Worm (Caenorhabditis elegans) whole organism, L4 larva: ENCODE data around the gene sel-1.

Experiments used
- F49E8.2 ChIP-seq: sonication (generic microtip); optimal IDR thresholded peaks from 2 replicates; lab custom pipeline; 2016; ENCODE audit warnings: missing compliant biosample characterization, mild to moderate bottlenecking, missing genetic modification characterization, borderline replicate concordance
- R02D3.7 ChIP-seq: fragments of 150-350 bp; sonication (generic microtip); optimal IDR thresholded peaks from 3 replicates; lab custom pipeline; 2014; ENCODE audit warnings: missing biosample characterization, missing genetic modification characterization
- T20F7.1 ChIP-seq: fragments of 200-800 bp; sonication (Bioruptor generic); optimal IDR thresholded peaks from 2 replicates; lab custom pipeline; 2018; ENCODE audit warnings: mild to moderate bottlenecking, missing genetic modification characterization, missing compliant biosample characterization
- T26A8.4 ChIP-seq: fragments of 200-800 bp; sonication (Bioruptor generic); IDR thresholded peaks from 2 replicates; pipeline ENCODE4 v1.3.6; 2022; ENCODE audit warnings: missing genetic modification characterization, missing compliant biosample characterization
- Y48G9A.11 ChIP-seq: fragments of 200-800 bp; sonication (Bioruptor generic); IDR thresholded peaks from 2 replicates; pipeline ENCODE4 v1.3.6; 2022; ENCODE audit warnings: missing genetic modification reagents, missing genetic modification characterization, missing compliant biosample characterization
- Y5F2A.4 ChIP-seq: fragments of 200-800 bp; sonication (Bioruptor generic); optimal IDR thresholded peaks from 2 replicates; lab custom pipeline; 2018; ENCODE audit warnings: mild to moderate bottlenecking, missing genetic modification characterization, missing compliant biosample characterization
- ZK337.2 ChIP-seq: fragments of 200-800 bp; sonication (Bioruptor generic); IDR thresholded peaks from 2 replicates; pipeline ENCODE4 v1.3.6; 2022; ENCODE audit warnings: missing genetic modification reagents, missing genetic modification characterization, missing compliant biosample characterization
- ceh-20 ChIP-seq: fragments of 200-800 bp; sonication (Bioruptor generic); IDR thresholded peaks from 2 replicates; pipeline ENCODE4 v1.3.6; 2022; ENCODE audit warnings: missing genetic modification reagents, missing genetic modification characterization, missing compliant biosample characterization
- ceh-32 ChIP-seq: sonication (generic microtip); optimal IDR thresholded peaks from 2 replicates; lab custom pipeline; 2016; ENCODE audit warnings: mild to moderate bottlenecking, missing genetic modification characterization, missing compliant biosample characterization; ENCODE audit not compliant: poor library complexity
- cey-2 ChIP-seq: sonication (generic microtip); optimal IDR thresholded peaks from 3 replicates; lab custom pipeline; 2017; ENCODE audit warnings: missing genetic modification characterization, mild to moderate bottlenecking, missing compliant biosample characterization, antibody characterized with exemption, borderline replicate concordance; ENCODE audit not compliant: insufficient read depth
- ctbp-1 ChIP-seq: fragments of 200-800 bp; sonication (Bioruptor generic); IDR thresholded peaks from 2 replicates; pipeline ENCODE4 v1.3.6; 2022; ENCODE audit warnings: missing genetic modification reagents, missing genetic modification characterization, missing compliant biosample characterization
- daf-12 ChIP-seq: fragments of 150-350 bp; optimal IDR thresholded peaks from 2 replicates; lab custom pipeline; 2014; ENCODE audit warnings: missing biosample characterization, missing genetic modification reagents, missing genetic modification characterization
- daf-8 ChIP-seq: fragments of 200-800 bp; sonication (Bioruptor generic); IDR thresholded peaks from 2 replicates; pipeline ENCODE4 v1.3.6; 2022; ENCODE audit warnings: missing genetic modification characterization, missing compliant biosample characterization
- dmd-6 ChIP-seq: fragments of 200-800 bp; sonication (Bioruptor generic); IDR thresholded peaks from 2 replicates; pipeline ENCODE4 v1.3.6; 2022; ENCODE audit warnings: missing genetic modification reagents, missing genetic modification characterization, missing compliant biosample characterization
- dmd-8 ChIP-seq: fragments of 200-800 bp; sonication (Bioruptor generic); IDR thresholded peaks from 2 replicates; pipeline ENCODE4 v1.3.6; 2022; ENCODE audit warnings: missing genetic modification characterization, missing compliant biosample characterization
- dmd-9 ChIP-seq: fragments of 200-800 bp; sonication (Bioruptor generic); IDR thresholded peaks from 2 replicates; pipeline ENCODE4 v1.3.6; 2022; ENCODE audit warnings: missing genetic modification reagents, missing genetic modification characterization, missing compliant biosample characterization
- dpl-1 ChIP-seq: fragments of 150-350 bp; optimal IDR thresholded peaks from 2 replicates; lab custom pipeline; 2014; ENCODE audit warnings: missing biosample characterization, missing genetic modification reagents, missing genetic modification characterization
- duxl-1 ChIP-seq: sonication (generic microtip); optimal IDR thresholded peaks from 2 replicates; lab custom pipeline; 2016; ENCODE audit warnings: mild to moderate bottlenecking, missing genetic modification characterization, moderate library complexity, missing compliant biosample characterization; ENCODE audit not compliant: poor library complexity
- egl-43 ChIP-seq: fragments of 200-800 bp; sonication (Bioruptor generic); IDR thresholded peaks from 2 replicates; pipeline ENCODE4 v1.3.6; 2022; ENCODE audit warnings: missing genetic modification reagents, missing genetic modification characterization, missing compliant biosample characterization
- gei-8 ChIP-seq: fragments of 200-800 bp; sonication (Bioruptor generic); optimal IDR thresholded peaks from 2 replicates; lab custom pipeline; 2018; ENCODE audit warnings: mild to moderate bottlenecking, missing genetic modification characterization, missing compliant biosample characterization
- hlh-11 ChIP-seq: fragments of 200-800 bp; sonication (Bioruptor generic); optimal IDR thresholded peaks from 2 replicates; lab custom pipeline; 2018; ENCODE audit warnings: mild to moderate bottlenecking, missing genetic modification characterization, missing compliant biosample characterization
- lim-7 ChIP-seq: fragments of 200-800 bp; sonication (Bioruptor generic); IDR thresholded peaks from 2 replicates; pipeline ENCODE4 v1.3.6; 2022; ENCODE audit warnings: missing genetic modification characterization, missing compliant biosample characterization
- lin-1 ChIP-seq: fragments of 200-800 bp; sonication (Bioruptor generic); IDR thresholded peaks from 2 replicates; pipeline ENCODE4 v1.3.6; 2022; ENCODE audit warnings: missing genetic modification reagents, missing genetic modification characterization, missing compliant biosample characterization
- lin-38 ChIP-seq: fragments of 200-800 bp; sonication (Bioruptor generic); IDR thresholded peaks from 2 replicates; pipeline ENCODE4 v1.3.6; 2022; ENCODE audit warnings: missing genetic modification reagents, missing genetic modification characterization, missing compliant biosample characterization
- lin-39 ChIP-seq: fragments of 150-350 bp; optimal IDR thresholded peaks from 2 replicates; lab custom pipeline; 2014; ENCODE audit warnings: missing biosample characterization, missing genetic modification reagents, missing genetic modification characterization
- lsy-2 ChIP-seq, 2 experiments: fragments of 150-350 bp in 1 of 2; sonication (generic microtip) in 1 of 2; optimal IDR thresholded peaks; 2 replicates each; lab custom pipeline; 2014 to 2017; ENCODE audit warnings: missing biosample characterization in 2 of 2, missing genetic modification characterization in 2 of 2
- madf-9 ChIP-seq: fragments of 200-800 bp; sonication (Bioruptor generic); conservative IDR thresholded peaks from 2 replicates; pipeline ENCODE4 v1.3.6; 2022; ENCODE audit warnings: missing genetic modification reagents, missing genetic modification characterization, missing compliant biosample characterization
- mdt-29 ChIP-seq: fragments of 200-800 bp; sonication (Bioruptor generic); IDR thresholded peaks from 2 replicates; pipeline ENCODE4 v1.3.6; 2022; ENCODE audit warnings: missing genetic modification reagents, missing genetic modification characterization, missing compliant biosample characterization
- mes-2 ChIP-seq: sonication (generic microtip); optimal IDR thresholded peaks from 2 replicates; lab custom pipeline; 2016; ENCODE audit warnings: missing genotype, mild to moderate bottlenecking, missing genetic modification characterization, missing compliant biosample characterization; ENCODE audit not compliant: poor library complexity, severe bottlenecking
- mxl-2 ChIP-seq: fragments of 200-800 bp; sonication (Bioruptor generic); conservative IDR thresholded peaks from 2 replicates; pipeline ENCODE4 v1.3.6; 2022; ENCODE audit warnings: missing genetic modification reagents, missing genetic modification characterization, missing compliant biosample characterization
- mxl-3 ChIP-seq: fragments of 200-800 bp; sonication (Bioruptor generic); optimal IDR thresholded peaks from 2 replicates; lab custom pipeline; 2018; ENCODE audit warnings: mild to moderate bottlenecking, missing genetic modification characterization, missing compliant biosample characterization
- nhr-10 ChIP-seq: fragments of 150-350 bp; optimal IDR thresholded peaks from 2 replicates; lab custom pipeline; 2014; ENCODE audit warnings: missing biosample characterization, missing genetic modification characterization
- nhr-237 ChIP-seq: sonication (generic microtip); optimal IDR thresholded peaks from 2 replicates; lab custom pipeline; 2017; ENCODE audit warnings: missing biosample characterization, missing genetic modification characterization
- nhr-28 ChIP-seq: fragments of 150-350 bp; optimal IDR thresholded peaks from 2 replicates; lab custom pipeline; 2014; ENCODE audit warnings: missing biosample characterization, missing genetic modification characterization
- nhr-42 ChIP-seq: fragments of 200-800 bp; sonication (Bioruptor generic); IDR thresholded peaks from 2 replicates; pipeline ENCODE4 v1.3.6; 2022; ENCODE audit warnings: missing genetic modification characterization, missing compliant biosample characterization
- nhr-6 ChIP-seq: fragments of 150-350 bp; optimal IDR thresholded peaks from 2 replicates; lab custom pipeline; 2014; ENCODE audit warnings: missing biosample characterization, missing genetic modification characterization
- nhr-77 ChIP-seq: fragments of 150-350 bp; optimal IDR thresholded peaks from 2 replicates; lab custom pipeline; 2014; ENCODE audit warnings: missing biosample characterization, missing genetic modification characterization
- pha-4 ChIP-seq, 2 experiments: fragments of 150-350 bp in 1 of 2; fragments of 200-800 bp in 1 of 2; sonication (Bioruptor generic) in 1 of 2; IDR thresholded peaks in 1 of 2; optimal IDR thresholded peaks in 1 of 2; 2 replicates each; pipeline versions ENCODE4 v1.3.6 to Lab custom; 2014 to 2022; ENCODE audit warnings: missing genetic modification characterization in 2 of 2, missing genetic modification reagents in 2 of 2, missing biosample characterization in 1 of 2, missing compliant biosample characterization in 1 of 2
- set-16 ChIP-seq: fragments of 200-800 bp; sonication (Bioruptor generic); IDR thresholded peaks from 2 replicates; pipeline ENCODE4 v1.3.6; 2022; ENCODE audit warnings: missing genetic modification reagents, missing genetic modification characterization, missing compliant biosample characterization
- skn-1 ChIP-seq: fragments of 150-350 bp; optimal IDR thresholded peaks from 2 replicates; lab custom pipeline; 2014; ENCODE audit warnings: missing biosample characterization, missing genetic modification characterization
- spr-1 ChIP-seq: sonication (generic microtip); optimal IDR thresholded peaks from 2 replicates; lab custom pipeline; 2016; ENCODE audit warnings: mild to moderate bottlenecking, missing genetic modification characterization, missing compliant biosample characterization
- tra-1 ChIP-seq: fragments of 200-800 bp; sonication (Bioruptor generic); IDR thresholded peaks from 2 replicates; pipeline ENCODE4 v1.3.6; 2022; ENCODE audit warnings: missing genetic modification reagents, missing genetic modification characterization, missing compliant biosample characterization
- unc-130 ChIP-seq: sonication (generic microtip); optimal IDR thresholded peaks from 2 replicates; lab custom pipeline; 2016; ENCODE audit warnings: missing genetic modification reagents, missing genetic modification characterization, missing compliant biosample characterization
- unc-62 ChIP-seq, 3 experiments: fragments of 150-350 bp in 1 of 3; sonication (generic microtip); optimal IDR thresholded peaks in 2 of 3; peaks in 1 of 3; 1 replicate in 1 of 3; 2 replicates in 2 of 3; lab custom pipeline; 2014 to 2017; ENCODE audit warnings: missing biosample characterization in 3 of 3, missing genetic modification characterization in 3 of 3, missing genetic modification reagents in 3 of 3, missing genotype in 1 of 3
- zag-1 ChIP-seq: fragments of 150-350 bp; optimal IDR thresholded peaks from 2 replicates; lab custom pipeline; 2014; ENCODE audit warnings: missing biosample characterization, missing genetic modification characterization
- zfp-3 ChIP-seq: fragments of 200-800 bp; sonication (Bioruptor generic); conservative IDR thresholded peaks from 2 replicates; pipeline ENCODE4 v1.3.6; 2022; ENCODE audit warnings: missing genetic modification reagents, missing genetic modification characterization, missing compliant biosample characterization

sel-1 gene

DNA sequence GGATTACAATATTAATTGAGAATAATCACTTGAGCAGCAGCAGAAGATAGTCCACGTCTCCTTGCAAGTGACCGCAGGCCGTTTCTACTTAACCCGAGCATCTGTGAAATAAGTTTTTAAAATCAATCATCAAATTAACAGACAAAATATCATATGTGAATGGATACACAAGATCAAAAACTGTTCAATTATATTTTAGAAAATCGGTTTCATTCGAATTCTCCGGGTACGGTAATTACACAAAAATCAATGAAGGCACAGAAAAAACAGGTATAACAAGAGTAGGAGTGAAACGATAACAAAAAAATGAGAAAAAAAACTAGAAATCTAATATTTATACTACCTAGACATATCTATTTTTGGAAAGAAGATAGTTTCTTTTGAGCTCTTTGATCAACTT lies 35.7 kb downstream of the sel-1 start, which contains the start of gene mma-1:
Gene mma-1, minus strand, starts transcription at position 101 of the 400 bp plus-strand sequence.
- TF ChIP-seq nhr-28 (no peak), nhr-237 (no peak), F49E8.2 (tag; lab: Kevin White, UChicago) (no peak), nhr-77 (tag; lab: Kevin White, UChicago) (no peak), nhr-10 (tag; lab: Kevin White, UChicago) (no peak), zag-1 (no peak), egl-43 (GFP tag; lab: Robert Waterston, UW) (no peak), Y48G9A.11 (GFP tag; lab: Robert Waterston, UW) (no peak), zfp-3 (GFP tag; lab: Robert Waterston, UW) (no peak), daf-8 (GFP tag; lab: Robert Waterston, UW) (no peak), spr-1 (tag; lab: Kevin White, UChicago) (no peak), mxl-3 (GFP tag; lab: Kevin White, UChicago) (no peak), ctbp-1 (GFP tag; lab: Robert Waterston, UW) (no peak), cey-2 (tag; lab: Kevin White, UChicago) (no peak), hlh-11 (tag; lab: Kevin White, UChicago) (no peak), mxl-2 (GFP tag; lab: Robert Waterston, UW) (no peak), lsy-2 (tag; optimal IDR thresholded peaks at IDR 0.05; lab: Kevin White, UChicago) (no peak), ceh-32 (tag; lab: Kevin White, UChicago) (no peak), gei-8 (GFP tag; lab: Kevin White, UChicago) (no peak)

DNA sequence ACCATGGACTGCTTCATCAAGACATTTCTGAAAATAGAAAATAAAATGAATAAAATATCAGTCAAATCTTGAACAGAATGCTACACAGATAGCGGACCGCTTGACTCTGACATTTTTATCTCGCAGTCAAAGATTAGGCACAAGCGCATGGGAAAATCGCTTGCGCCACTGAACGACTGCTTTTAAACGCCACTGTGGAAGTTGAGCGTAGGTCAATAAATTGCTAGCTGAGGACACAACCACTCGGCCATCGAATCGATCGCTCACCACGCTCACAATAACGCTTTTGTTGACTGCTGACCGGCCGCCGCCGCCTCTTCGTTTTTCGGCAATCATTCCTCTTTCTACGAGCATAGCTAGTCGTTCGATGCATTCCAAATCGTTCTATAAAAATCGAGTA lies 36.3 kb downstream of the sel-1 start:
- TF ChIP-seq set-16 (GFP tag; lab: Robert Waterston, UW) = 0 out of 2 replicates have a peak, but pooled peaks have one; percentile 15
- peak in 1 of 2 experiments; percentile 94 for TF ChIP-seq unc-62 (GFP tag; optimal IDR thresholded peaks at IDR 0.05 in 1 of 2; lab: Kevin White, UChicago)
- TF ChIP-seq unc-62 (tag; optimal IDR thresholded peaks at IDR 0.05; lab: Kevin White, UChicago) = no peak
- TF ChIP-seq ctbp-1 (GFP tag; lab: Robert Waterston, UW) = 0 out of 2 replicates have a peak, but pooled peaks have one; percentile 46
- TF ChIP-seq R02D3.7 (tag; lab: Kevin White, UChicago) = no peak
- TF ChIP-seq mxl-3 (GFP tag; lab: Kevin White, UChicago) = peak; percentile 50
- no peak for TF ChIP-seq skn-1 (tag; lab: Kevin White, UChicago)
- TF ChIP-seq nhr-42 = no peak
- TF ChIP-seq ceh-20 (GFP tag; lab: Robert Waterston, UW) = 0 out of 2 replicates have a peak, but pooled peaks have one; percentile 22
- peak; percentile 60; the same call in 1 of the 2 replicates for TF ChIP-seq dmd-8 (GFP tag; lab: Robert Waterston, UW)
- peak; percentile 76 for TF ChIP-seq pha-4 (GFP tag; IDR thresholded peaks at IDR 0.05; lab: Robert Waterston, UW)
- no peak for TF ChIP-seq pha-4 (tag; optimal IDR thresholded peaks at IDR 0.05; lab: Kevin White, UChicago)
- TF ChIP-seq cey-2 (tag; lab: Kevin White, UChicago) = no peak
- peak; percentile 30 for TF ChIP-seq unc-130 (GFP tag; lab: Kevin White, UChicago)
- no peak for TF ChIP-seq dpl-1 (GFP tag; lab: Kevin White, UChicago)
- no peak for TF ChIP-seq lin-39 (tag; lab: Kevin White, UChicago)
- peak; percentile 86 for TF ChIP-seq egl-43 (GFP tag; lab: Robert Waterston, UW)
- peak; percentile 41; the same call in 1 of the 2 replicates for TF ChIP-seq dmd-6 (GFP tag; lab: Robert Waterston, UW)
- no peak for TF ChIP-seq ceh-32 (tag; lab: Kevin White, UChicago)
- TF ChIP-seq madf-9 (GFP tag; lab: Robert Waterston, UW) = peak; percentile 53; the same call in 1 of the 2 replicates
- no peak for TF ChIP-seq ZK337.2 (GFP tag; lab: Robert Waterston, UW)
- TF ChIP-seq lin-1 = peak; percentile 66; the same call in 1 of the 2 replicates
- peak; percentile 26 for TF ChIP-seq duxl-1 (tag; lab: Kevin White, UChicago)
- TF ChIP-seq mdt-29 (GFP tag; lab: Robert Waterston, UW) = no peak
- no peak for TF ChIP-seq daf-12 (tag; lab: Kevin White, UChicago)
- TF ChIP-seq lin-38 (GFP tag; lab: Robert Waterston, UW) = peak; percentile 65
- TF ChIP-seq lim-7 (GFP tag; lab: Robert Waterston, UW) = peak; percentile 84
- TF ChIP-seq tra-1 (GFP tag; lab: Robert Waterston, UW) = 0 out of 2 replicates have a peak, but pooled peaks have one; percentile 9
- peak; percentile 77 for TF ChIP-seq mes-2 (tag; lab: Kevin White, UChicago)
- peak; percentile 67; the same call in 1 of the 2 replicates for TF ChIP-seq T26A8.4 (GFP tag; lab: Robert Waterston, UW)
- TF ChIP-seq nhr-6 = peak; percentile 85
- TF ChIP-seq T20F7.1 (GFP tag; lab: Kevin White, UChicago) = peak; percentile 9
- TF ChIP-seq dmd-9 (GFP tag; lab: Robert Waterston, UW) = 0 out of 2 replicates have a peak, but pooled peaks have one; percentile 9
- TF ChIP-seq Y5F2A.4 (GFP tag; lab: Kevin White, UChicago) = peak; percentile 7
